Worm (Caenorhabditis elegans): ENCODE data around the gene dnpp-1.

DNA sequence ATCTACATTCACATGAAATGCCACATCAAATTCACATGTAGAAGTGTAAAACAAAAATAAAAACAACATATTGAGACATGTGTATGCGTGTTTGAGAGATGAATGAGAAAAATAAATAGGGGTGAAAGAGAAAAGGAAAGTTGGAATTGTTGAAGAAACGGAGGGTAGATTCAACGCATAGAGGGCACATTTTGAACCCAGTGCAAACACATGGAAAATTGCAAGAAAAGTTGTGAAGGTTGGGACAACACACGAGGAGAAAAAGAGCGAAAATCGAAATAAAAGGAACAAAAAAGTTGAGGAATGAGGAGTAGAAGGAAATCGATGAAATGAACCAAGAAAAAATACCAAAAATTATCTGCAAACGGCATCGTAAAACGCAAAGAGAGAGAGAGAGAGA, 24.0 kb downstream of the dnpp-1 start:
- TF ChIP-seq unc-62 (GFP tag; optimal IDR thresholded peaks at IDR 0.05): no peak
- TF ChIP-seq elt-3 (tag; optimal IDR thresholded peaks at IDR 0.05): no peak
- TF ChIP-seq elt-1 (tag; optimal IDR thresholded peaks at IDR 0.05; ENCODE audit: borderline replicate concordance, insufficient read depth): no peak
- no peak for TF ChIP-seq nhr-76 (tag; optimal IDR thresholded peaks at IDR 0.05)
- no peak for TF ChIP-seq ceh-43 (GFP tag; optimal IDR thresholded peaks at IDR 0.05)
- no peak for TF ChIP-seq nhr-237 (tag; optimal IDR thresholded peaks at IDR 0.05)

Data from whole organism, mixed stage, embryonic.